Worm (Caenorhabditis elegans): ENCODE measurements around the gene npr-33.

ce11 chrX:15902835-15903234 is 7.6 kb upstream of the npr-33 start:
- TF ChIP-seq him-1 (tag; optimal IDR thresholded peaks at IDR 0.05) = no peak
- TF ChIP-seq W03F9.2 (tag; optimal IDR thresholded peaks at IDR 0.05) = no peak
